Worm (Caenorhabditis elegans) whole organism, L4 larva: Measurements from ENCODE around the gene M01E10.3.
A peak's percentile ranks its signal among the peaks of the same experiment; 100 is the strongest.

Experiments used
- F37D6.2 ChIP-seq: sonication (generic microtip); optimal IDR thresholded peaks from 2 replicates; lab custom pipeline; 2016; ENCODE audit warnings: mild to moderate bottlenecking, missing genetic modification characterization, missing compliant biosample characterization
- F49E8.2 ChIP-seq: sonication (generic microtip); optimal IDR thresholded peaks from 2 replicates; lab custom pipeline; 2016; ENCODE audit warnings: missing compliant biosample characterization, mild to moderate bottlenecking, missing genetic modification characterization, borderline replicate concordance
- T20F7.1 ChIP-seq: fragments of 200-800 bp; sonication (Bioruptor generic); optimal IDR thresholded peaks from 2 replicates; lab custom pipeline; 2018; ENCODE audit warnings: mild to moderate bottlenecking, missing genetic modification characterization, missing compliant biosample characterization
- T26A8.4 ChIP-seq: fragments of 200-800 bp; sonication (Bioruptor generic); IDR thresholded peaks from 2 replicates; pipeline ENCODE4 v1.3.6; 2022; ENCODE audit warnings: missing genetic modification characterization, missing compliant biosample characterization
- Y5F2A.4 ChIP-seq: fragments of 200-800 bp; sonication (Bioruptor generic); optimal IDR thresholded peaks from 2 replicates; lab custom pipeline; 2018; ENCODE audit warnings: mild to moderate bottlenecking, missing genetic modification characterization, missing compliant biosample characterization
- ZK546.5 ChIP-seq, 2 experiments: sonication (generic microtip); optimal IDR thresholded peaks; 2 replicates each; lab custom pipeline; 2017; ENCODE audit warnings: missing biosample characterization in 2 of 2, missing genetic modification characterization in 2 of 2
- aha-1 ChIP-seq: fragments of 150-350 bp; peaks from one replicate; lab custom pipeline; 2014; ENCODE audit warnings: missing biosample characterization, missing genetic modification characterization
- ama-1 ChIP-seq: fragments of 150-350 bp; optimal IDR thresholded peaks from 2 replicates; lab custom pipeline; 2014; ENCODE audit warnings: inconsistent platforms, mixed read lengths
- arid-1 ChIP-seq: fragments of 200-800 bp; sonication (Bioruptor generic); conservative IDR thresholded peaks from 2 replicates; pipeline ENCODE4 v1.3.6; 2022; ENCODE audit warnings: missing genetic modification reagents, missing genetic modification characterization, missing compliant biosample characterization
- attf-4 ChIP-seq: sonication (generic microtip); optimal IDR thresholded peaks from 3 replicates; lab custom pipeline; 2017; ENCODE audit warnings: missing biosample characterization, missing genetic modification characterization
- ceh-20 ChIP-seq: fragments of 200-800 bp; sonication (Bioruptor generic); IDR thresholded peaks from 2 replicates; pipeline ENCODE4 v1.3.6; 2022; ENCODE audit warnings: missing genetic modification reagents, missing genetic modification characterization, missing compliant biosample characterization
- ceh-28 ChIP-seq: fragments of 150-350 bp; optimal IDR thresholded peaks from 2 replicates; lab custom pipeline; 2014; ENCODE audit warnings: missing biosample characterization, missing genetic modification reagents, missing genetic modification characterization
- ceh-32 ChIP-seq: sonication (generic microtip); optimal IDR thresholded peaks from 2 replicates; lab custom pipeline; 2016; ENCODE audit warnings: mild to moderate bottlenecking, missing genetic modification characterization, missing compliant biosample characterization; ENCODE audit not compliant: poor library complexity
- ceh-82 ChIP-seq: sonication (generic microtip); optimal IDR thresholded peaks from 2 replicates; lab custom pipeline; 2017; ENCODE audit warnings: missing biosample characterization, missing genetic modification characterization
- cey-2 ChIP-seq: sonication (generic microtip); optimal IDR thresholded peaks from 3 replicates; lab custom pipeline; 2017; ENCODE audit warnings: missing genetic modification characterization, mild to moderate bottlenecking, missing compliant biosample characterization, antibody characterized with exemption, borderline replicate concordance; ENCODE audit not compliant: insufficient read depth
- daf-12 ChIP-seq: fragments of 150-350 bp; optimal IDR thresholded peaks from 2 replicates; lab custom pipeline; 2014; ENCODE audit warnings: missing biosample characterization, missing genetic modification reagents, missing genetic modification characterization
- dmd-8 ChIP-seq: fragments of 200-800 bp; sonication (Bioruptor generic); IDR thresholded peaks from 2 replicates; pipeline ENCODE4 v1.3.6; 2022; ENCODE audit warnings: missing genetic modification characterization, missing compliant biosample characterization
- dmd-9 ChIP-seq: fragments of 200-800 bp; sonication (Bioruptor generic); IDR thresholded peaks from 2 replicates; pipeline ENCODE4 v1.3.6; 2022; ENCODE audit warnings: missing genetic modification reagents, missing genetic modification characterization, missing compliant biosample characterization
- dve-1 ChIP-seq: sonication (generic microtip); optimal IDR thresholded peaks from 2 replicates; lab custom pipeline; 2017; ENCODE audit warnings: antibody characterized with exemption, mild to moderate bottlenecking, missing genetic modification characterization, missing compliant biosample characterization; ENCODE audit not compliant: insufficient read depth
- fkh-10 ChIP-seq: fragments of 150-350 bp; optimal IDR thresholded peaks from 2 replicates; lab custom pipeline; 2014; ENCODE audit warnings: missing biosample characterization, missing genetic modification reagents, missing genetic modification characterization
- fos-1 ChIP-seq: fragments of 150-350 bp; optimal IDR thresholded peaks from 2 replicates; lab custom pipeline; 2014; ENCODE audit warnings: missing biosample characterization, missing genetic modification characterization
- hmg-1.1 ChIP-seq: fragments of 200-800 bp; sonication (Bioruptor generic); IDR thresholded peaks from 2 replicates; pipeline ENCODE4 v1.3.6; 2022; ENCODE audit warnings: missing genetic modification reagents, missing genetic modification characterization, missing compliant biosample characterization
- lim-7 ChIP-seq: fragments of 200-800 bp; sonication (Bioruptor generic); IDR thresholded peaks from 2 replicates; pipeline ENCODE4 v1.3.6; 2022; ENCODE audit warnings: missing genetic modification characterization, missing compliant biosample characterization
- lin-38 ChIP-seq: fragments of 200-800 bp; sonication (Bioruptor generic); IDR thresholded peaks from 2 replicates; pipeline ENCODE4 v1.3.6; 2022; ENCODE audit warnings: missing genetic modification reagents, missing genetic modification characterization, missing compliant biosample characterization
- lir-3 ChIP-seq: sonication (generic microtip); optimal IDR thresholded peaks from 2 replicates; lab custom pipeline; 2016; ENCODE audit warnings: mild to moderate bottlenecking, missing genetic modification characterization, missing compliant biosample characterization
- lsy-2 ChIP-seq, 2 experiments: fragments of 150-350 bp in 1 of 2; sonication (generic microtip) in 1 of 2; optimal IDR thresholded peaks; 2 replicates each; lab custom pipeline; 2014 to 2017; ENCODE audit warnings: missing biosample characterization in 2 of 2, missing genetic modification characterization in 2 of 2
- mdl-1 ChIP-seq, 2 experiments: fragments of 150-350 bp in 1 of 2; sonication (generic microtip) in 1 of 2; optimal IDR thresholded peaks; 2 replicates each; lab custom pipeline; 2014 to 2017; ENCODE audit warnings: missing biosample characterization in 2 of 2, missing genetic modification characterization in 2 of 2
- mxl-2 ChIP-seq: fragments of 200-800 bp; sonication (Bioruptor generic); conservative IDR thresholded peaks from 2 replicates; pipeline ENCODE4 v1.3.6; 2022; ENCODE audit warnings: missing genetic modification reagents, missing genetic modification characterization, missing compliant biosample characterization
- mxl-3 ChIP-seq: fragments of 200-800 bp; sonication (Bioruptor generic); optimal IDR thresholded peaks from 2 replicates; lab custom pipeline; 2018; ENCODE audit warnings: mild to moderate bottlenecking, missing genetic modification characterization, missing compliant biosample characterization
- nhr-102 ChIP-seq: sonication (generic microtip); optimal IDR thresholded peaks from 2 replicates; lab custom pipeline; 2016; ENCODE audit warnings: mild to moderate bottlenecking, missing genetic modification characterization, moderate library complexity, missing compliant biosample characterization
- nhr-111 ChIP-seq: fragments of 200-800 bp; sonication (Bioruptor generic); optimal IDR thresholded peaks from 2 replicates; lab custom pipeline; 2018; ENCODE audit warnings: mild to moderate bottlenecking, missing genetic modification characterization, missing compliant biosample characterization
- nhr-25 ChIP-seq: sonication (generic microtip); optimal IDR thresholded peaks from 2 replicates; lab custom pipeline; 2017; ENCODE audit warnings: missing genetic modification characterization, mild to moderate bottlenecking, missing compliant biosample characterization, antibody characterized with exemption, moderate library complexity, borderline replicate concordance; ENCODE audit not compliant: insufficient read depth
- nhr-41 ChIP-seq: fragments of 200-800 bp; sonication (Bioruptor generic); IDR thresholded peaks from 2 replicates; pipeline ENCODE4 v1.3.6; 2022; ENCODE audit warnings: missing genetic modification reagents, missing genetic modification characterization, missing compliant biosample characterization
- pha-4 ChIP-seq, 2 experiments: fragments of 150-350 bp in 1 of 2; fragments of 200-800 bp in 1 of 2; sonication (Bioruptor generic) in 1 of 2; IDR thresholded peaks in 1 of 2; optimal IDR thresholded peaks in 1 of 2; 2 replicates each; pipeline versions ENCODE4 v1.3.6 to Lab custom; 2014 to 2022; ENCODE audit warnings: missing genetic modification characterization in 2 of 2, missing genetic modification reagents in 2 of 2, missing biosample characterization in 1 of 2, missing compliant biosample characterization in 1 of 2
- rbr-2 ChIP-seq: sonication (generic microtip); optimal IDR thresholded peaks from 2 replicates; lab custom pipeline; 2016; ENCODE audit warnings: missing genotype, missing genetic modification characterization, missing compliant biosample characterization
- set-16 ChIP-seq: fragments of 200-800 bp; sonication (Bioruptor generic); IDR thresholded peaks from 2 replicates; pipeline ENCODE4 v1.3.6; 2022; ENCODE audit warnings: missing genetic modification reagents, missing genetic modification characterization, missing compliant biosample characterization
- snpc-1.2 ChIP-seq: fragments of 200-800 bp; sonication (Bioruptor generic); IDR thresholded peaks from 2 replicates; pipeline ENCODE4 v1.3.6; 2022; ENCODE audit warnings: missing genetic modification reagents, missing genetic modification characterization, missing compliant biosample characterization
- snpc-4 ChIP-seq: fragments of 150-350 bp; optimal IDR thresholded peaks from 2 replicates; lab custom pipeline; 2014; ENCODE audit warnings: missing biosample characterization, missing genetic modification characterization
- spr-1 ChIP-seq: sonication (generic microtip); optimal IDR thresholded peaks from 2 replicates; lab custom pipeline; 2016; ENCODE audit warnings: mild to moderate bottlenecking, missing genetic modification characterization, missing compliant biosample characterization
- tag-97 ChIP-seq: fragments of 200-800 bp; sonication (Bioruptor generic); IDR thresholded peaks from 2 replicates; pipeline ENCODE4 v1.3.6; 2022; ENCODE audit warnings: missing genetic modification characterization, missing compliant biosample characterization
- unc-62 ChIP-seq, 3 experiments: fragments of 150-350 bp in 1 of 3; sonication (generic microtip); optimal IDR thresholded peaks in 2 of 3; peaks in 1 of 3; 1 replicate in 1 of 3; 2 replicates in 2 of 3; lab custom pipeline; 2014 to 2017; ENCODE audit warnings: missing biosample characterization in 3 of 3, missing genetic modification characterization in 3 of 3, missing genetic modification reagents in 3 of 3, missing genotype in 1 of 3
- vab-7 ChIP-seq: fragments of 200-800 bp; sonication (Bioruptor generic); IDR thresholded peaks from 2 replicates; pipeline ENCODE4 v1.3.6; 2022; ENCODE audit warnings: missing genetic modification reagents, missing genetic modification characterization, missing compliant biosample characterization
- zfp-2 ChIP-seq: sonication (generic microtip); optimal IDR thresholded peaks from 2 replicates; lab custom pipeline; 2016; ENCODE audit warnings: mild to moderate bottlenecking, missing genetic modification characterization, missing compliant biosample characterization
- zfp-3 ChIP-seq: fragments of 200-800 bp; sonication (Bioruptor generic); conservative IDR thresholded peaks from 2 replicates; pipeline ENCODE4 v1.3.6; 2022; ENCODE audit warnings: missing genetic modification reagents, missing genetic modification characterization, missing compliant biosample characterization

The M01E10.3 gene

ce11 chrIII:2031746-2032145 lies 22.2 kb downstream of the M01E10.3 start:
- TF ChIP-seq dmd-9 (GFP tag; lab: Robert Waterston, UW) (no peak), ceh-82 (no peak), ZK546.5 (tag; optimal IDR thresholded peaks at IDR 0.05; lab: Kevin White, UChicago) (no peak), nhr-111 (GFP tag; lab: Kevin White, UChicago) (no peak), set-16 (GFP tag; lab: Robert Waterston, UW) (no peak), zfp-2 (tag; lab: Kevin White, UChicago) (no peak), tag-97 (GFP tag; lab: Robert Waterston, UW) (no peak), lsy-2 (tag; optimal IDR thresholded peaks at IDR 0.05; lab: Kevin White, UChicago) (no peak), hmg-1.1 (GFP tag; lab: Robert Waterston, UW) (no peak), snpc-1.2 (GFP tag; lab: Robert Waterston, UW) (no peak), F49E8.2 (no peak), ceh-32 (tag; lab: Kevin White, UChicago) (no peak), nhr-102 (tag; lab: Kevin White, UChicago) (no peak), attf-4 (tag; lab: Kevin White, UChicago) (no peak), vab-7 (GFP tag; lab: Robert Waterston, UW) (0 out of 2 replicates have a peak, but pooled peaks have one; percentile 15), rbr-2 (tag; lab: Kevin White, UChicago) (no peak), fos-1 (no peak), lin-38 (GFP tag; lab: Robert Waterston, UW) (peak; percentile 47), arid-1 (GFP tag; lab: Robert Waterston, UW) (0 out of 2 replicates have a peak, but pooled peaks have one; percentile 22), lir-3 (no peak), mdl-1 (tag; optimal IDR thresholded peaks at IDR 0.05; lab: Kevin White, UChicago) (no peak), T26A8.4 (no peak), dve-1 (tag; lab: Kevin White, UChicago) (no peak), dmd-8 (GFP tag; lab: Robert Waterston, UW) (0 out of 2 replicates have a peak, but pooled peaks have one; percentile 40), nhr-41 (GFP tag; lab: Robert Waterston, UW) (no peak), lim-7 (GFP tag; lab: Robert Waterston, UW) (peak; percentile 74), pha-4 (GFP tag; IDR thresholded peaks at IDR 0.05; lab: Robert Waterston, UW) (no peak; the same call in 1 of the 2 replicates), pha-4 (tag; optimal IDR thresholded peaks at IDR 0.05; lab: Kevin White, UChicago) (no peak), nhr-25 (tag; lab: Kevin White, UChicago) (no peak), cey-2 (tag; lab: Kevin White, UChicago) (no peak), ceh-20 (GFP tag; lab: Robert Waterston, UW) (no peak), mxl-3 (no peak), snpc-4 (tag; lab: Kevin White, UChicago) (no peak), T20F7.1 (no peak), F37D6.2 (tag; lab: Kevin White, UChicago) (no peak), ama-1 (lab: Kevin White, UChicago) (no peak), spr-1 (tag; lab: Kevin White, UChicago) (no peak), zfp-3 (GFP tag; lab: Robert Waterston, UW) (peak; percentile 29; the same call in 1 of the 2 replicates), aha-1 (tag; lab: Kevin White, UChicago) (peak; percentile 4), ceh-28 (tag; lab: Kevin White, UChicago) (no peak), daf-12 (tag; lab: Kevin White, UChicago) (no peak), Y5F2A.4 (GFP tag; lab: Kevin White, UChicago) (no peak), unc-62 (GFP tag; optimal IDR thresholded peaks at IDR 0.05 in 1 of 2; lab: Kevin White, UChicago) (no peak), unc-62 (tag; optimal IDR thresholded peaks at IDR 0.05; lab: Kevin White, UChicago) (no peak), fkh-10 (no peak), mxl-2 (GFP tag; lab: Robert Waterston, UW) (no peak)
